Fruit fly (Drosophila melanogaster): ENCODE results near the gene Indy.

Gene Indy

DNA sequence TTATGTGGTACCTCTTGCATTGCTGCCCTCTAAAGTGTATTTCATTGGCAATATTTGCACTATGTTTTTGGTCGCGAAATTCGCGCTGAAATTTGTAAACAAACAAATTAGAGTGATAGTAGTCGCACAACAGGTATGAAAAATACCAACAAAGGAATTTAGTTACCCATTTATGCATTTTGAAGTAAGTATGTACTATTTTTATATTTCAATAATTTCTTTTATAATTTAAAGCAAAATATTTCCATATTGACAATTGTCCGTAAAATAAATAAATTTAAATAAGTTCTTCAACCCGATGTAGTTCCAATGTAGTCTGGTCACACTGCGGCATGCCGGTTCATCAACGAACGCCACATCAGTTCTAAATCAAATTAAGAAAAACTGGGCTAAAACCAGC, 26.4 kb upstream of the Indy start, which contains the start of the genes Rad9 and Uggt:
TSS of gene Rad9 (minus strand) at position 114 of the 400 bp plus-strand sequence.
TSS of gene Uggt (plus strand) at position 308 of the 400 bp plus-strand sequence.
- TF ChIP-seq CG11617 (GFP tag; optimal IDR thresholded peaks at IDR 0.05) (peak; percentile 37), CG7101 (tag; optimal IDR thresholded peaks at IDR 0.05) (peak; percentile 30), kay (GFP tag; ENCODE audit: borderline replicate concordance) (no peak), bab1 (GFP tag; optimal IDR thresholded peaks at IDR 0.05) (peak; percentile 30), CG33017 (tag; optimal IDR thresholded peaks at IDR 0.05) (peak; percentile 13), CG14711 (tag; optimal IDR thresholded peaks at IDR 0.05) (peak; percentile 49), pad (GFP tag; optimal IDR thresholded peaks at IDR 0.05) (no peak), CG5204 (GFP tag; optimal IDR thresholded peaks at IDR 0.05) (no peak), cic (GFP tag; optimal IDR thresholded peaks at IDR 0.05) (no peak)

DNA sequence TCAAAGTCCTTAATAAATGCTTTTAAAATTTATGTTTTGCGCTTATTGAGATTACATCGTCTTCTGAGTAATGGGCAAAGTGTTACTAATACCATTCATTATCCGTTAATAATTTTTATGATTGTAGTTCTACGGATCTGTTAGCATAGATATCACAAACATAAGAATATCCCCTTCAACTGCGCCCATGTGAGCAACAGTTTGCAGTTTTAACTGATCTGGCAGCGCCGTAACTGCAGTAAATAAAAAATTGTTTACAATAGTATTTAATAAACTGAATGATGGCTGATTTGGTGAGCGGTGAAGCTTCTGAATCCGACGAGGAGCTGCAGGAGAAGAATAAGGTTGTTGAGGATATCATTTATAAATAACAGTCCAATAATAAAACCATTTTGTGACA, 24.0 kb upstream of the Indy start, which contains the start of gene Blos3:
TSS of gene Blos3 (plus strand) at position 198 of the 400 bp plus-strand sequence.
- TF ChIP-seq bab1 (GFP tag; optimal IDR thresholded peaks at IDR 0.05) (peak; percentile 52), Crg-1 (GFP tag; optimal IDR thresholded peaks at IDR 0.05) (no peak), CG7045 (GFP tag; optimal IDR thresholded peaks at IDR 0.05) (peak; percentile 24), CG1620 (GFP tag; optimal IDR thresholded peaks at IDR 0.05) (peak; percentile 34), cnc (optimal IDR thresholded peaks at IDR 0.05) (no peak), tj (GFP tag; optimal IDR thresholded peaks at IDR 0.05) (peak; percentile 22), CG7101 (tag; optimal IDR thresholded peaks at IDR 0.05) (peak; percentile 62), pad (GFP tag; optimal IDR thresholded peaks at IDR 0.05) (no peak), CG11617 (GFP tag; optimal IDR thresholded peaks at IDR 0.05) (peak; percentile 45), cic (GFP tag; optimal IDR thresholded peaks at IDR 0.05) (no peak), kay (GFP tag; ENCODE audit: borderline replicate concordance) (no peak), ovo (GFP tag; optimal IDR thresholded peaks at IDR 0.05) (no peak), Mnt (GFP tag; optimal IDR thresholded peaks at IDR 0.05) (peak; percentile 23), CG12768 (GFP tag; optimal IDR thresholded peaks at IDR 0.05) (peak; percentile 3), Clk (GFP tag; optimal IDR thresholded peaks at IDR 0.05) (peak; percentile 19), Hr96 (GFP tag; optimal IDR thresholded peaks at IDR 0.05) (no peak), CG5204 (GFP tag; optimal IDR thresholded peaks at IDR 0.05) (no peak), CG14711 (tag; optimal IDR thresholded peaks at IDR 0.05) (peak; percentile 54), CG33017 (tag; optimal IDR thresholded peaks at IDR 0.05) (peak; percentile 47), toe (GFP tag; optimal IDR thresholded peaks at IDR 0.05) (peak; percentile 43)

DNA sequence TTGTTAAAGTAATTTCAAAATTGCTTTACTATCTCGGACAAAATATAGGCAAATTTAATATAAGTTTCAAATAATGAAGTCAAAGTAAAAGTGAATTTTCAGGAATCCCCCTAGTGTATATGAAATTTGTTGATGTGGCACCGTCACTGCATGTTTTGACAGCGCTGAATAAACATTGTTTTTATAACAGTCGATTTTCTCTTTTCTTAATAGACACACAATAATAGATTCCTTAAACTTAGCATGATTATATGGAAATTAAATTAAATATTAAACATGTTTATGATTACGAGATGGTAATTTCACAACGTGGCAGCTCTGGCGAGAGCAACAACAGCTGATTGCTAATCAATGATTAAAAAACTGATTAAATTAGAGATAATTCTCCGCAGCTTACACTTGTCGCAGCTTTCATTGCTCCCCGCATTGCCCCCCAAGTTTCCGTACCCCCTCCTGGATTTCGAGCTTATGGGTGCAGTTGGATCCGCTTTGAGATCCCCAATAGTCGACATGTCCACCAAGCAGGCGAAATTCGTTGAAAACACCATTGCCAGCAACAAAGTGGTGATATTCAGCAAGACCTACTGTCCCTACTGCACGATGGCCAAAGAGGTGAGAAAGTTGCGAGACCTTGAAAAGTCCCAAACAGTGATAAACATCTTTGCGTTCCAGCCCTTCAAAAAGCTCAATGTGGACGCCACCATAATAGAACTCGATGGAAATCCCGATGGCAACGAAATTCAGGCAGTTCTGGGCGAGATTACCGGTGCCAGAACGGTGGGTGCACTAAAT, 23.2 kb upstream of the Indy start, which contains the start of gene Grx1:
TSS of gene Grx1 (plus strand) at position 196 of the 792 bp plus-strand sequence.
- TF ChIP-seq CG33017 (tag; optimal IDR thresholded peaks at IDR 0.05) = peak; percentile 37
- TF ChIP-seq Hr96 (GFP tag; optimal IDR thresholded peaks at IDR 0.05) = peak; percentile 60
- peak; percentile 84 for TF ChIP-seq CG14711 (tag; optimal IDR thresholded peaks at IDR 0.05)
- TF ChIP-seq Clk (GFP tag; optimal IDR thresholded peaks at IDR 0.05) = peak; percentile 30
- peak; percentile 56 for TF ChIP-seq tj (GFP tag; optimal IDR thresholded peaks at IDR 0.05)
- TF ChIP-seq CG7101 (tag; optimal IDR thresholded peaks at IDR 0.05) = peak; percentile 77
- no peak for TF ChIP-seq ovo (GFP tag; optimal IDR thresholded peaks at IDR 0.05)
- peak; percentile 72 for TF ChIP-seq CG7045 (GFP tag; optimal IDR thresholded peaks at IDR 0.05)
- TF ChIP-seq CG12768 (GFP tag; optimal IDR thresholded peaks at IDR 0.05) = peak; percentile 31
- TF ChIP-seq toe (GFP tag; optimal IDR thresholded peaks at IDR 0.05) = peak; percentile 75
- no peak for TF ChIP-seq cnc (optimal IDR thresholded peaks at IDR 0.05)
- TF ChIP-seq kay (GFP tag; ENCODE audit: borderline replicate concordance) = no peak
- TF ChIP-seq bab1 (GFP tag; optimal IDR thresholded peaks at IDR 0.05) = peak; percentile 67
- peak; percentile 19 for TF ChIP-seq pad (GFP tag; optimal IDR thresholded peaks at IDR 0.05)
- TF ChIP-seq Mnt (GFP tag; optimal IDR thresholded peaks at IDR 0.05) = peak; percentile 63
- peak; percentile 80 for TF ChIP-seq CG5204 (GFP tag; optimal IDR thresholded peaks at IDR 0.05)
- peak; percentile 63 for TF ChIP-seq cic (GFP tag; optimal IDR thresholded peaks at IDR 0.05)
- peak; percentile 53 for TF ChIP-seq Crg-1 (GFP tag; optimal IDR thresholded peaks at IDR 0.05)
- peak; percentile 46 for TF ChIP-seq CG1620 (GFP tag; optimal IDR thresholded peaks at IDR 0.05)
- TF ChIP-seq CG11617 (GFP tag; optimal IDR thresholded peaks at IDR 0.05) = peak; percentile 83

DNA sequence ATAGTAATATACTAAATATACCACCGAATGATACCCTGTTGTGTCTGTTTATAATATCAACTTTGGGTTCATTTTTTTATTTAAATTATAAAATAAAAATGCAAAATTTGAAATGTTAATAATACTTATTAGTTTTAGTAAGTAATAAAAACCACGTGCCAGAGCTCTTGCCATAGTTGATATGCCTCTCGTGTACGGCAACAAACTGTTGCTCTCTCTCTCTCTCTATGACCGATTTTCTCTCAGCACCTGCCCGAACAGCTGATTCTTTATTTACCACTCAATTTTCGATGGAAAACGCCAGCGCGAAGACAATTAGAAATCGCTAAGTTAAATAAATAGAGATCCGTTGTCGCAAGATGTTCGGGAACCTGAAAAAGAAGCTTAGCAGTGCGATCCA, 21.5 kb upstream of the Indy start, which contains the start of gene Dysb:
TSS of gene Dysb (plus strand) at position 251 of the 400 bp plus-strand sequence.
- TF ChIP-seq cic (GFP tag; optimal IDR thresholded peaks at IDR 0.05) (peak; percentile 52), CG33017 (tag; optimal IDR thresholded peaks at IDR 0.05) (peak; percentile 87), Crg-1 (GFP tag; optimal IDR thresholded peaks at IDR 0.05) (no peak), CG5204 (GFP tag; optimal IDR thresholded peaks at IDR 0.05) (peak; percentile 71), kay (GFP tag; ENCODE audit: borderline replicate concordance) (no peak), pad (GFP tag; optimal IDR thresholded peaks at IDR 0.05) (peak; percentile 53), CG12768 (GFP tag; optimal IDR thresholded peaks at IDR 0.05) (peak; percentile 84), CG14711 (tag; optimal IDR thresholded peaks at IDR 0.05) (peak; percentile 80), tj (GFP tag; optimal IDR thresholded peaks at IDR 0.05) (peak; percentile 62), ovo (GFP tag; optimal IDR thresholded peaks at IDR 0.05) (peak; percentile 51), CG7045 (GFP tag; optimal IDR thresholded peaks at IDR 0.05) (peak; percentile 83), Clk (GFP tag; optimal IDR thresholded peaks at IDR 0.05) (peak; percentile 11), CG7101 (tag; optimal IDR thresholded peaks at IDR 0.05) (peak; percentile 87), Mnt (GFP tag; optimal IDR thresholded peaks at IDR 0.05) (peak; percentile 64), cnc (optimal IDR thresholded peaks at IDR 0.05) (no peak), Hr96 (GFP tag; optimal IDR thresholded peaks at IDR 0.05) (peak; percentile 13), toe (GFP tag; optimal IDR thresholded peaks at IDR 0.05) (peak; percentile 5), bab1 (GFP tag; optimal IDR thresholded peaks at IDR 0.05) (peak; percentile 88), CG11617 (GFP tag; optimal IDR thresholded peaks at IDR 0.05) (peak; percentile 87), CG1620 (GFP tag; optimal IDR thresholded peaks at IDR 0.05) (peak; percentile 34)
